Worm (Caenorhabditis elegans): ENCODE results near the gene srd-48.

DNA sequence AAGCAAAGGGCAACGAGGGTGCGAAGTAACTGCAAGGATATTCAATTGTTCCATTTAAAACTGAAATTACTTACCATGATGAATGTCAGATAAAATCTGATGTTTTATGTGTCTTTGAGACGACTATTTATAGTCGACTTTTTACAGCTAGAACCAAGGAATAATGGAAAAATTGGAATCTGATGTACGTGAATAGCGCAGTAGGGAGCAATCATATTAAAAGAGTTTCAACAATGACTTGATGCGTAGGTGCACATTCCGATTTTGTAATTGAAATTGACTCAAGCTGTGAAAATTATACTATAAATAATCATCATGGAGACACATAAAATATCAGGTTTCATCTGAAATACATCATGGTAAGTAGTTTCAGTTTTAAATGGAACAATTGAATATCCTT is 7.4 kb downstream of the srd-48 start, which contains the start of the genes nspc-9 and nspc-10:
- TF ChIP-seq ztf-11 (tag; optimal IDR thresholded peaks at IDR 0.05) (no peak), nhr-76 (tag; optimal IDR thresholded peaks at IDR 0.05) (no peak), snpc-4 (tag; optimal IDR thresholded peaks at IDR 0.05) (no peak), mep-1 (tag; optimal IDR thresholded peaks at IDR 0.05) (no peak), sptf-1 (tag; optimal IDR thresholded peaks at IDR 0.05) (no peak), nhr-12 (tag; optimal IDR thresholded peaks at IDR 0.05) (no peak), elt-1 (tag; optimal IDR thresholded peaks at IDR 0.05; ENCODE audit: borderline replicate concordance, insufficient read depth) (no peak), unc-39 (tag; optimal IDR thresholded peaks at IDR 0.05) (no peak), drap-1 (GFP tag; optimal IDR thresholded peaks at IDR 0.05) (no peak), pha-4 (tag; optimal IDR thresholded peaks at IDR 0.05) (no peak), nhr-28 (tag; optimal IDR thresholded peaks at IDR 0.05) (no peak)
